Worm (Caenorhabditis elegans): ENCODE results near the gene mig-2.

DNA sequence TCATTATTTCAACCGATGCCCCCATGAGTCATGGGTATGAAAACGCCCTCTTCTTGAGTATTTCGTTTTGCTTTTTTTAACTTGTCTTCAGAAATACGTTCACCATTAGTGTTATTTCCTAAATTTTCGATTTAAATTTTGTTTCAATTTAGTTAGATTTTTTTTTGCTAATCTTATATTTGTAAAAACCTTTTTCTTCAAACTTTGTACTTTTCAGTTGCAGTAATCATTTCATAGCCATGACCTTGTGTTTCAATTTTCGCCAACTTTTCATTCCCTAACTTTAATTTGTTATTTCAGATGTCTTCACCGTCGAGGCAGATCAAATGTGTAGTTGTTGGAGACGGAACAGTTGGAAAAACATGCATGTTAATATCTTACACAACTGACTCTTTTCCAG, at the start of gene mig-2:
- TF ChIP-seq unc-130 (GFP tag; optimal IDR thresholded peaks at IDR 0.05) (no peak), sdz-12 (GFP tag; optimal IDR thresholded peaks at IDR 0.05) (no peak), ces-1 (GFP tag; optimal IDR thresholded peaks at IDR 0.05) (no peak), nhr-237 (tag; optimal IDR thresholded peaks at IDR 0.05) (no peak), nhr-28 (tag; optimal IDR thresholded peaks at IDR 0.05) (no peak), dpl-1 (GFP tag; optimal IDR thresholded peaks at IDR 0.05) (no peak), spr-1 (tag; optimal IDR thresholded peaks at IDR 0.05) (no peak)
